Worm (Caenorhabditis elegans) whole organism, L2 larva: ENCODE data around the gene lst-4.

Experiments
- ama-1 ChIP-seq: fragments of 150-350 bp; optimal IDR thresholded peaks from 2 replicates; lab custom pipeline; 2018; ENCODE audit warnings: inconsistent platforms
- ceh-16 ChIP-seq: fragments of 150-350 bp; optimal IDR thresholded peaks from 2 replicates; lab custom pipeline; 2014; ENCODE audit warnings: missing biosample characterization, missing genetic modification characterization
- fos-1 ChIP-seq: fragments of 150-350 bp; optimal IDR thresholded peaks from 2 replicates; lab custom pipeline; 2014; ENCODE audit warnings: missing biosample characterization, missing genetic modification characterization
- unc-62 ChIP-seq: fragments of 150-350 bp; optimal IDR thresholded peaks from 2 replicates; lab custom pipeline; 2014; ENCODE audit warnings: missing biosample characterization, missing genetic modification reagents, missing genetic modification characterization
- zag-1 ChIP-seq: fragments of 150-350 bp; optimal IDR thresholded peaks from 2 replicates; lab custom pipeline; 2014; ENCODE audit warnings: missing biosample characterization, missing genetic modification characterization

DNA sequence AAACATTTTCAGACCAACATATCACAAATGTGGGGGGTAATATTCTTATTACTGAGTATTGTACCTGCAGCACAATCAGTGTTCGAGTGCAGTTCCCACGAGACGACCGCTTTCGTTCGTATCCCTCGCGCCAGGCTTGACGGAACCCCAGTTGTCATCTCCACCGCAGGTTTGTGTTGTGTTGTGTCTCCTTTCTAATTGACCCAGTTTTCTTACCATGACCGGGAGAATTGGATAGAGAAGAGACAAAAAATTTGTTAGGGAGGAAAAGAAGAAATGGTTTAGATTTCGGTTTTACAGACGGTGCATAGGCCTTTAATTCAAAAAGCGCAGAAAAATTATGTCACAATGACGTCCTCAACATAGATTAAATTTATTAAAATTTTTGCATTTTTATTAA is 21.6 kb upstream of the lst-4 start, which contains the start of gene noah-2:
- TF ChIP-seq ceh-16 (tag; lab: Kevin White, UChicago) (no peak), zag-1 (tag; lab: Kevin White, UChicago) (no peak), ama-1 (lab: Kevin White, UChicago) (no peak), unc-62 (GFP tag; lab: Kevin White, UChicago) (no peak), fos-1 (no peak)
